1 fruit fly cellular context compared by ENCODE assay signal in the genomic region with DNA sequence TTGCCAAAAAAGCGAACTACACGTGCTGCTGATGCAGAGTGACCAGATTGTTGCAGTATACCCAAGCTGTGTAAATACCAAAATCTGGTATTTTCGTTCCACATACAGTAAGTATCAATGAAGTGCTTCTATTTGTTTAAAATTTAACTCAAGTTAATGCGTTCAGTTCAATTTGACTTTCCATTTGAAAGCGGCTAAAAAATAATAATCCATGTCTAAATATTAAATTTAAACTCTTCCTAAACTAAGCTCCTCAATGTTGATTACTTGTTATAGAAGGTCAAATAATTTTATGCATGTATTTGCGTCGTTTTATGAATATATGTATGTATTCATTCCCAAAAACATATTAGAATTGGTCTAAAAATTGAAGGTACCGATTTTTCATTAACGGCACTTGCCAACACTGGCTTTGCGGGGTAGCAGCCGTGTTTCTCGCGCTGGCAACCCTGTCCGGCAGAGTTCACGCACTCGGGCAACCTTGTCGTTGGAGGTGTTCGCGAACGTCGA.
TF ChIP-seq lines count a peak whose summit lies in the region.

A gene (minus strand): TSS at position 44 of the 510 bp plus-strand sequence.
A gene (plus strand): TSS at position 481 of the 510 bp plus-strand sequence.

TF ChIP-seq in whole organism, embryonic, 481 proteins besides CTCF, POLR2A, EP300 and RAD21 (continued from another document and continues in another):
- TF ChIP-seq Dfd (GFP tag; optimal IDR thresholded peaks at IDR 0.05; lab: Kevin White, UChicago) (no peak), toy (GFP tag; IDR thresholded peaks at IDR 0.05; lab: Robert Waterston, UW) (no peak), Ptx1 (GFP tag; IDR thresholded peaks at IDR 0.05; lab: Robert Waterston, UW) (peak; percentile 78), tna (GFP tag; IDR thresholded peaks at IDR 0.05; lab: Robert Waterston, UW; ENCODE audit: partially characterized antibody) (no peak), CG4617 (GFP tag; optimal IDR thresholded peaks at IDR 0.05; lab: Kevin White, UChicago; ENCODE audit: borderline replicate concordance) (peak; percentile 48), CG14014 (GFP tag; IDR thresholded peaks at IDR 0.05; lab: Robert Waterston, UW) (peak; percentile 52; the same call in 1 of the 2 replicates), salm (tag; optimal IDR thresholded peaks at IDR 0.05; lab: Kevin White, UChicago) (no peak), pb (GFP tag; optimal IDR thresholded peaks at IDR 0.05; lab: Kevin White, UChicago) (no peak), CG15479 (GFP tag; optimal IDR thresholded peaks at IDR 0.05; lab: Kevin White, UChicago) (no peak), kah (GFP tag; optimal IDR thresholded peaks at IDR 0.05; lab: Kevin White, UChicago) (no peak), btn (GFP tag; optimal IDR thresholded peaks at IDR 0.05; lab: Kevin White, UChicago) (peak; percentile 52), Dref (GFP tag; IDR thresholded peaks at IDR 0.05; lab: Robert Waterston, UW) (peak; percentile 31), Fer2 (tag; optimal IDR thresholded peaks at IDR 0.05; lab: Kevin White, UChicago) (peak; percentile 49), CG11695 (GFP tag; IDR thresholded peaks at IDR 0.05; lab: Robert Waterston, UW) (peak; percentile 54; the same call in 2 of the 3 replicates), CkIIα-i1 (GFP tag; IDR thresholded peaks at IDR 0.05; lab: Robert Waterston, UW) (no peak), Jarid2 (GFP tag; optimal IDR thresholded peaks at IDR 0.05; lab: Kevin White, UChicago) (no peak), CG9437 (GFP tag; optimal IDR thresholded peaks at IDR 0.05; lab: Kevin White, UChicago) (peak; percentile 60), Awh (GFP tag; IDR thresholded peaks at IDR 0.05; lab: Robert Waterston, UW) (no peak), Nf-YC (tag; optimal IDR thresholded peaks at IDR 0.05; lab: Kevin White, UChicago) (peak; percentile 48), ase (GFP tag; IDR thresholded peaks at IDR 0.05; lab: Robert Waterston, UW) (0 out of 3 replicates have a peak, but pooled peaks have one; percentile 15), GATAe (GFP tag; conservative IDR thresholded peaks at IDR 0.05; lab: Robert Waterston, UW) (no peak), bbx (GFP tag; IDR thresholded peaks at IDR 0.05; lab: Robert Waterston, UW; ENCODE audit: partially characterized antibody) (0 out of 2 replicates have a peak, but pooled peaks have one; percentile 49), CG6683 (GFP tag; optimal IDR thresholded peaks at IDR 0.05; lab: Kevin White, UChicago) (peak; percentile 36), tap (tag; optimal IDR thresholded peaks at IDR 0.05; lab: Kevin White, UChicago) (no peak), Stat92E (GFP tag; optimal IDR thresholded peaks at IDR 0.05; lab: Kevin White, UChicago) (no peak), onecut (GFP tag; IDR thresholded peaks at IDR 0.05; lab: Robert Waterston, UW) (0 out of 2 replicates have a peak, but pooled peaks have one; percentile 24), HLH54F (GFP tag; optimal IDR thresholded peaks at IDR 0.05; lab: Kevin White, UChicago) (peak; percentile 67), HLH4C (GFP tag; IDR thresholded peaks at IDR 0.05; lab: Robert Waterston, UW; ENCODE audit: partially characterized antibody) (no peak), CG14860 (GFP tag; IDR thresholded peaks at IDR 0.05; lab: Robert Waterston, UW; ENCODE audit: partially characterized antibody) (no peak), CG5953 (GFP tag; IDR thresholded peaks at IDR 0.05; lab: Robert Waterston, UW) (no peak), odd (GFP tag; optimal IDR thresholded peaks at IDR 0.05; lab: Kevin White, UChicago) (peak; percentile 24), CG3995 (GFP tag; optimal IDR thresholded peaks at IDR 0.05; lab: Kevin White, UChicago) (peak; percentile 6), dan (GFP tag; IDR thresholded peaks at IDR 0.05; lab: Robert Waterston, UW) (no peak), Lhr (GFP tag; optimal IDR thresholded peaks at IDR 0.05; lab: Kevin White, UChicago) (peak; percentile 80), CG9876 (GFP tag; optimal IDR thresholded peaks at IDR 0.05; lab: Kevin White, UChicago) (peak; percentile 45), hkb (optimal IDR thresholded peaks at IDR 0.05; lab: Kevin White, UChicago) (peak; percentile 63), hkb (GFP tag; IDR thresholded peaks at IDR 0.05; lab: Robert Waterston, UW) (no peak; the same call in 1 of the 2 replicates), usp (GFP tag; optimal IDR thresholded peaks at IDR 0.05; lab: Kevin White, UChicago) (no peak), sr (GFP tag; IDR thresholded peaks at IDR 0.05; lab: Robert Waterston, UW) (no peak), Rfx (GFP tag; IDR thresholded peaks at IDR 0.05; lab: Robert Waterston, UW) (peak; percentile 71), CG4424 (GFP tag; optimal IDR thresholded peaks at IDR 0.05; lab: Kevin White, UChicago) (peak; percentile 78), NFAT (GFP tag; IDR thresholded peaks at IDR 0.05; lab: Robert Waterston, UW) (no peak), Hsf (GFP tag; optimal IDR thresholded peaks at IDR 0.05; lab: Kevin White, UChicago) (peak; percentile 88), fd96Cb (tag; optimal IDR thresholded peaks at IDR 0.05; lab: Kevin White, UChicago) (peak; percentile 63), B-H2 (GFP tag; optimal IDR thresholded peaks at IDR 0.05; lab: Kevin White, UChicago) (peak; percentile 51), twi (tag; optimal IDR thresholded peaks at IDR 0.05; lab: Kevin White, UChicago) (peak; percentile 50), dm (GFP tag; optimal IDR thresholded peaks at IDR 0.05; lab: Kevin White, UChicago) (peak; percentile 92), CG14050 (GFP tag; IDR thresholded peaks at IDR 0.05; lab: Robert Waterston, UW) (peak; percentile 59; the same call in 2 of the 3 replicates), BEAF-32 (GFP tag; optimal IDR thresholded peaks at IDR 0.05; lab: Kevin White, UChicago) (peak; percentile 44), CG17802 (tag; optimal IDR thresholded peaks at IDR 0.05; lab: Kevin White, UChicago) (no peak), sob (GFP tag; IDR thresholded peaks at IDR 0.05; lab: Robert Waterston, UW) (peak; percentile 72), CG1602 (GFP tag; optimal IDR thresholded peaks at IDR 0.05; lab: Kevin White, UChicago) (peak; percentile 77), CG14710 (tag; optimal IDR thresholded peaks at IDR 0.05; lab: Kevin White, UChicago) (peak; percentile 80), CG7556 (GFP tag; optimal IDR thresholded peaks at IDR 0.05; lab: Kevin White, UChicago) (peak; percentile 65), CG5245 (GFP tag; optimal IDR thresholded peaks at IDR 0.05; lab: Kevin White, UChicago) (peak; percentile 60), corto (GFP tag; optimal IDR thresholded peaks at IDR 0.05; lab: Kevin White, UChicago) (no peak), ind (GFP tag; optimal IDR thresholded peaks at IDR 0.05; lab: Kevin White, UChicago) (peak; percentile 76), h (optimal IDR thresholded peaks at IDR 0.05; lab: Kevin White, UChicago) (no peak), Dad (GFP tag; optimal IDR thresholded peaks at IDR 0.05; lab: Kevin White, UChicago) (peak; percentile 33), CrebB (tag; optimal IDR thresholded peaks at IDR 0.05; lab: Kevin White, UChicago) (no peak), CG9215 (GFP tag; IDR thresholded peaks at IDR 0.05; lab: Robert Waterston, UW) (peak; percentile 57), slp2 (GFP tag; optimal IDR thresholded peaks at IDR 0.05; lab: Kevin White, UChicago) (peak; percentile 43), sqz (GFP tag; optimal IDR thresholded peaks at IDR 0.05; lab: Kevin White, UChicago) (no peak), cas (GFP tag; IDR thresholded peaks at IDR 0.05; lab: Robert Waterston, UW) (no peak), CG18262 (tag; optimal IDR thresholded peaks at IDR 0.05; lab: Kevin White, UChicago) (peak; percentile 71), D19A (tag; optimal IDR thresholded peaks at IDR 0.05; lab: Kevin White, UChicago) (peak; percentile 47), HmgZ (tag; optimal IDR thresholded peaks at IDR 0.05; lab: Kevin White, UChicago) (peak; percentile 31), Dp (GFP tag; optimal IDR thresholded peaks at IDR 0.05; lab: Kevin White, UChicago) (no peak), pita (GFP tag; optimal IDR thresholded peaks at IDR 0.05; lab: Kevin White, UChicago) (no peak), jumu (GFP tag; optimal IDR thresholded peaks at IDR 0.05; lab: Kevin White, UChicago) (peak; percentile 58), Atf6 (GFP tag; IDR thresholded peaks at IDR 0.05; lab: Robert Waterston, UW) (peak; percentile 68; the same call in 1 of the 2 replicates), CHES-1-like (GFP tag; optimal IDR thresholded peaks at IDR 0.05; lab: Kevin White, UChicago) (peak; percentile 39), Sry-δ (GFP tag; optimal IDR thresholded peaks at IDR 0.05; lab: Kevin White, UChicago) (peak; percentile 53), fd3F (GFP tag; optimal IDR thresholded peaks at IDR 0.05; lab: Kevin White, UChicago) (peak; percentile 44), eve (GFP tag; optimal IDR thresholded peaks at IDR 0.05; lab: Kevin White, UChicago) (no peak), CG10654 (GFP tag; optimal IDR thresholded peaks at IDR 0.05; lab: Kevin White, UChicago) (peak; percentile 61), CG7372 (GFP tag; IDR thresholded peaks at IDR 0.05; lab: Robert Waterston, UW) (0 out of 2 replicates have a peak, but pooled peaks have one; percentile 31), PHDP (tag; optimal IDR thresholded peaks at IDR 0.05; lab: Kevin White, UChicago) (peak; percentile 66), MTF-1 (GFP tag; optimal IDR thresholded peaks at IDR 0.05; lab: Kevin White, UChicago; ENCODE audit: borderline replicate concordance) (no peak), en (GFP tag; optimal IDR thresholded peaks at IDR 0.05; lab: Kevin White, UChicago) (peak; percentile 38), vnd (GFP tag; IDR thresholded peaks at IDR 0.05; lab: Robert Waterston, UW; ENCODE audit: partially characterized antibody) (no peak), nmo (GFP tag; optimal IDR thresholded peaks at IDR 0.05; lab: Kevin White, UChicago) (peak; percentile 85), crc (GFP tag; optimal IDR thresholded peaks at IDR 0.05; lab: Kevin White, UChicago) (peak; percentile 45), Xbp1 (GFP tag; optimal IDR thresholded peaks at IDR 0.05; lab: Kevin White, UChicago) (peak; percentile 84), gcm2 (GFP tag; optimal IDR thresholded peaks at IDR 0.05; lab: Kevin White, UChicago) (peak; percentile 39), lov (optimal IDR thresholded peaks at IDR 0.05; lab: Kevin White, UChicago) (no peak), lov (GFP tag; IDR thresholded peaks at IDR 0.05; lab: Robert Waterston, UW) (peak; percentile 49; the same call in 1 of the 3 replicates), Dip3 (GFP tag; optimal IDR thresholded peaks at IDR 0.05; lab: Kevin White, UChicago) (peak; percentile 76), sisA (GFP tag; IDR thresholded peaks at IDR 0.05; lab: Robert Waterston, UW) (peak; percentile 50; the same call in 1 of the 2 replicates), tgo (GFP tag; IDR thresholded peaks at IDR 0.05; lab: Robert Waterston, UW) (peak; percentile 73), CG3407 (GFP tag; optimal IDR thresholded peaks at IDR 0.05; lab: Kevin White, UChicago) (no peak), CG11723 (GFP tag; optimal IDR thresholded peaks at IDR 0.05; lab: Kevin White, UChicago) (peak; percentile 57), CG6654 (GFP tag; optimal IDR thresholded peaks at IDR 0.05; lab: Kevin White, UChicago) (no peak), Adf1 (GFP tag; IDR thresholded peaks at IDR 0.05; lab: Robert Waterston, UW) (peak; percentile 13; the same call in 1 of the 2 replicates), grn (GFP tag; optimal IDR thresholded peaks at IDR 0.05; lab: Kevin White, UChicago) (no peak), row (GFP tag; IDR thresholded peaks at IDR 0.05; lab: Robert Waterston, UW) (peak; percentile 87), Dip2 (GFP tag; IDR thresholded peaks at IDR 0.05; lab: Robert Waterston, UW) (no peak), ATbp (GFP tag; optimal IDR thresholded peaks at IDR 0.05; lab: Kevin White, UChicago) (no peak), sug (tag; optimal IDR thresholded peaks at IDR 0.05; lab: Kevin White, UChicago) (peak; percentile 44), CG30403 (GFP tag; optimal IDR thresholded peaks at IDR 0.05; lab: Kevin White, UChicago) (peak; percentile 87), ara (GFP tag; IDR thresholded peaks at IDR 0.05; lab: Robert Waterston, UW) (peak; percentile 48; the same call in 1 of the 2 replicates), inv (GFP tag; IDR thresholded peaks at IDR 0.05; lab: Robert Waterston, UW; ENCODE audit: partially characterized antibody) (no peak), otp (GFP tag; IDR thresholded peaks at IDR 0.05; lab: Robert Waterston, UW) (no peak), schlank (tag; optimal IDR thresholded peaks at IDR 0.05; lab: Kevin White, UChicago) (peak; percentile 47), mld (GFP tag; IDR thresholded peaks at IDR 0.05; lab: Robert Waterston, UW; ENCODE audit: partially characterized antibody) (no peak), NK7.1 (GFP tag; optimal IDR thresholded peaks at IDR 0.05; lab: Kevin White, UChicago) (peak; percentile 32), Deaf1 (tag; optimal IDR thresholded peaks at IDR 0.05; lab: Kevin White, UChicago) (peak; percentile 18), CG10565 (GFP tag; optimal IDR thresholded peaks at IDR 0.05; lab: Kevin White, UChicago) (no peak), vvl (GFP tag; IDR thresholded peaks at IDR 0.05; lab: Robert Waterston, UW) (peak; percentile 73), CG4854 (GFP tag; optimal IDR thresholded peaks at IDR 0.05; lab: Kevin White, UChicago) (peak; percentile 29), CG10147 (GFP tag; optimal IDR thresholded peaks at IDR 0.05; lab: Kevin White, UChicago) (peak; percentile 72), CG17829 (tag; optimal IDR thresholded peaks at IDR 0.05; lab: Kevin White, UChicago) (peak; percentile 54), fd64A (GFP tag; optimal IDR thresholded peaks at IDR 0.05; lab: Kevin White, UChicago) (no peak), CG2678 (tag; optimal IDR thresholded peaks at IDR 0.05; lab: Kevin White, UChicago) (peak; percentile 76), HmgD (GFP tag; optimal IDR thresholded peaks at IDR 0.05; lab: Kevin White, UChicago) (peak; percentile 35), Antp (GFP tag; optimal IDR thresholded peaks at IDR 0.05; lab: Kevin White, UChicago) (peak; percentile 78), Doc3 (GFP tag; IDR thresholded peaks at IDR 0.05; lab: Robert Waterston, UW; ENCODE audit: partially characterized antibody) (no peak), CG14667 (GFP tag; IDR thresholded peaks at IDR 0.05; lab: Robert Waterston, UW) (no peak), sens-2 (GFP tag; IDR thresholded peaks at IDR 0.05; lab: Robert Waterston, UW) (0 out of 2 replicates have a peak, but pooled peaks have one; percentile 4), Bgb (GFP tag; IDR thresholded peaks at IDR 0.05; lab: Robert Waterston, UW; ENCODE audit: partially characterized antibody) (no peak), CG18476 (GFP tag; optimal IDR thresholded peaks at IDR 0.05; lab: Kevin White, UChicago) (peak; percentile 69), chif (GFP tag; optimal IDR thresholded peaks at IDR 0.05; lab: Kevin White, UChicago) (peak; percentile 61 to 74), org-1 (GFP tag; optimal IDR thresholded peaks at IDR 0.05; lab: Kevin White, UChicago) (peak; percentile 59)
